In genomic region chr3L:10791681-10792529, dm6 we compare ENCODE assay signal across 3 fruit fly cellular contexts.
TF ChIP-seq lines count a peak whose summit lies in the region.

No protein-coding gene starts in this region.

- TF ChIP-seq CTCF in whole organism, embryonic (GFP tag; optimal IDR thresholded peaks at IDR 0.05; lab: Kevin White, UChicago) = no peak

TF ChIP-seq in whole organism, embryonic, 481 proteins besides CTCF, POLR2A, EP300 and RAD21:
- TF ChIP-seq CG5953 (GFP tag; IDR thresholded peaks at IDR 0.05; lab: Robert Waterston, UW) (0 out of 2 replicates have a peak, but pooled peaks have one; percentile 10), sens (GFP tag; lab: Kevin White, UChicago) (peak; percentile 34), ash1 (GFP tag; optimal IDR thresholded peaks at IDR 0.05; lab: Kevin White, UChicago) (no peak), CG18476 (GFP tag; optimal IDR thresholded peaks at IDR 0.05; lab: Kevin White, UChicago) (peak; percentile 52), crol (GFP tag; IDR thresholded peaks at IDR 0.05; lab: Robert Waterston, UW) (peak; percentile 80), CG2712 (tag; optimal IDR thresholded peaks at IDR 0.05; lab: Kevin White, UChicago) (peak; percentile 5), oc (tag; optimal IDR thresholded peaks at IDR 0.05; lab: Kevin White, UChicago) (peak; percentile 1), Oaz (GFP tag; IDR thresholded peaks at IDR 0.05; lab: Robert Waterston, UW) (no peak), slbo (GFP tag; IDR thresholded peaks at IDR 0.05; lab: Robert Waterston, UW) (0 out of 2 replicates have a peak, but pooled peaks have one; percentile 17), Fer2 (tag; optimal IDR thresholded peaks at IDR 0.05; lab: Kevin White, UChicago) (no peak), CG1832 (GFP tag; optimal IDR thresholded peaks at IDR 0.05; lab: Kevin White, UChicago) (peak; percentile 36), CG2199 (GFP tag; IDR thresholded peaks at IDR 0.05; lab: Robert Waterston, UW) (peak; percentile 59; the same call in 1 of the 3 replicates)

TF ChIP-seq in whole organism, prepupa, 60 proteins besides CTCF, POLR2A, EP300 and RAD21:
- peak; percentile 29 for TF ChIP-seq Hr4 (GFP tag; optimal IDR thresholded peaks at IDR 0.05; lab: Kevin White, UChicago)
- no peak for TF ChIP-seq eg (GFP tag; IDR thresholded peaks at IDR 0.05; lab: Robert Waterston, UW)
- TF ChIP-seq CG4318 (GFP tag; optimal IDR thresholded peaks at IDR 0.05; lab: Kevin White, UChicago) = peak; percentile 58
- TF ChIP-seq Gug (GFP tag; IDR thresholded peaks at IDR 0.05; lab: Robert Waterston, UW) = no peak
- no peak for TF ChIP-seq Ets21C (GFP tag; optimal IDR thresholded peaks at IDR 0.05; lab: Kevin White, UChicago)
- no peak for TF ChIP-seq CG3032 (tag; optimal IDR thresholded peaks at IDR 0.05; lab: Kevin White, UChicago)
- no peak for TF ChIP-seq CG31627 (GFP tag; optimal IDR thresholded peaks at IDR 0.05; lab: Kevin White, UChicago)
- TF ChIP-seq CG10669 (GFP tag; optimal IDR thresholded peaks at IDR 0.05; lab: Kevin White, UChicago) = no peak
- TF ChIP-seq CG11294 (GFP tag; IDR thresholded peaks at IDR 0.05; lab: Robert Waterston, UW) = no peak
- TF ChIP-seq CG11902 (GFP tag; optimal IDR thresholded peaks at IDR 0.05; lab: Kevin White, UChicago) = no peak
- no peak for TF ChIP-seq dsx (GFP tag; optimal IDR thresholded peaks at IDR 0.05; lab: Kevin White, UChicago; ENCODE audit: poor library complexity, severe bottlenecking)
- no peak for TF ChIP-seq CG6808 (GFP tag; optimal IDR thresholded peaks at IDR 0.05; lab: Kevin White, UChicago)
- no peak for TF ChIP-seq spab (GFP tag; optimal IDR thresholded peaks at IDR 0.05; lab: Kevin White, UChicago)
- TF ChIP-seq CG32006 (GFP tag; optimal IDR thresholded peaks at IDR 0.05; lab: Kevin White, UChicago) = peak; percentile 77
- TF ChIP-seq salr (GFP tag; optimal IDR thresholded peaks at IDR 0.05; lab: Kevin White, UChicago) = peak in 1 of 2 experiments; percentile 42
- no peak for TF ChIP-seq CG16779 (tag; optimal IDR thresholded peaks at IDR 0.05; lab: Kevin White, UChicago)
- peak; percentile 41 for TF ChIP-seq OdsH (GFP tag; optimal IDR thresholded peaks at IDR 0.05; lab: Kevin White, UChicago)
- TF ChIP-seq CG6276 (GFP tag; optimal IDR thresholded peaks at IDR 0.05; lab: Kevin White, UChicago) = peak; percentile 11
- TF ChIP-seq CG1621 (tag; optimal IDR thresholded peaks at IDR 0.05; lab: Kevin White, UChicago) = no peak
- 0 out of 2 replicates have a peak, but pooled peaks have one; percentile 15 for TF ChIP-seq CG15336 (GFP tag; IDR thresholded peaks at IDR 0.05; lab: Robert Waterston, UW)
- TF ChIP-seq achi (GFP tag; optimal IDR thresholded peaks at IDR 0.05; lab: Kevin White, UChicago) = peak; percentile 15
- TF ChIP-seq net (GFP tag; optimal IDR thresholded peaks at IDR 0.05; lab: Kevin White, UChicago) = no peak
- TF ChIP-seq CG6163 (GFP tag; IDR thresholded peaks at IDR 0.05; lab: Robert Waterston, UW) = no peak
- TF ChIP-seq topi (GFP tag; optimal IDR thresholded peaks at IDR 0.05; lab: Kevin White, UChicago) = no peak
- peak; percentile 48 for TF ChIP-seq CG10631 (GFP tag; optimal IDR thresholded peaks at IDR 0.05; lab: Kevin White, UChicago)
- TF ChIP-seq Eip78C (GFP tag; lab: Kevin White, UChicago) = peak; percentile 81
- TF ChIP-seq Smox (GFP tag; optimal IDR thresholded peaks at IDR 0.05; lab: Kevin White, UChicago) = no peak
- TF ChIP-seq svp (GFP tag; lab: Kevin White, UChicago) = peak; percentile 47
- no peak for TF ChIP-seq CG7368 (GFP tag; optimal IDR thresholded peaks at IDR 0.05; lab: Kevin White, UChicago)
- TF ChIP-seq Hr39 (GFP tag; optimal IDR thresholded peaks at IDR 0.05; lab: Kevin White, UChicago) = no peak
- TF ChIP-seq Blimp-1 (GFP tag; optimal IDR thresholded peaks at IDR 0.05; lab: Kevin White, UChicago) = no peak

TF ChIP-seq in whole organism, pupa, 21 proteins besides CTCF, POLR2A, EP300 and RAD21:
- TF ChIP-seq EcR (GFP tag; optimal IDR thresholded peaks at IDR 0.05; lab: Kevin White, UChicago) (no peak), CG32121 (GFP tag; IDR thresholded peaks at IDR 0.05; lab: Robert Waterston, UW) (no peak), CG10348 (GFP tag; IDR thresholded peaks at IDR 0.05; lab: Robert Waterston, UW) (no peak), CG13204 (GFP tag; optimal IDR thresholded peaks at IDR 0.05; lab: Kevin White, UChicago) (no peak), rn (GFP tag; IDR thresholded peaks at IDR 0.05; lab: Robert Waterston, UW) (no peak), CG8159 (tag; optimal IDR thresholded peaks at IDR 0.05; lab: Kevin White, UChicago) (no peak), CG15710 (tag; optimal IDR thresholded peaks at IDR 0.05; lab: Kevin White, UChicago) (no peak), CG4496 (GFP tag; IDR thresholded peaks at IDR 0.05; lab: Robert Waterston, UW) (no peak), CG8301 (tag; optimal IDR thresholded peaks at IDR 0.05; lab: Kevin White, UChicago) (peak; percentile 47), Pif1B (GFP tag; optimal IDR thresholded peaks at IDR 0.05; lab: Kevin White, UChicago) (no peak), Pif1A (GFP tag; optimal IDR thresholded peaks at IDR 0.05; lab: Kevin White, UChicago) (no peak), CG9948 (tag; optimal IDR thresholded peaks at IDR 0.05; lab: Kevin White, UChicago) (peak; percentile 26), fd96Ca (GFP tag; IDR thresholded peaks at IDR 0.05; lab: Robert Waterston, UW) (no peak), D1 (tag; optimal IDR thresholded peaks at IDR 0.05; lab: Kevin White, UChicago) (no peak), CG17806 (tag; optimal IDR thresholded peaks at IDR 0.05; lab: Kevin White, UChicago) (no peak), CG12605 (GFP tag; IDR thresholded peaks at IDR 0.05; lab: Robert Waterston, UW) (no peak), Snoo (tag; optimal IDR thresholded peaks at IDR 0.05; lab: Kevin White, UChicago) (no peak), gl (tag; optimal IDR thresholded peaks at IDR 0.05; lab: Kevin White, UChicago) (no peak), CG34367 (tag; optimal IDR thresholded peaks at IDR 0.05; lab: Kevin White, UChicago) (no peak), Ets98B (GFP tag; IDR thresholded peaks at IDR 0.05; lab: Robert Waterston, UW) (no peak), CG14655 (GFP tag; optimal IDR thresholded peaks at IDR 0.05; lab: Kevin White, UChicago) (peak; percentile 68)
